Fruit fly (Drosophila melanogaster) whole organism, embryonic: ENCODE measurements around the gene sif.

Experiments used
- ATbp ChIP-seq: fragments of 200-800 bp; sonication (Bioruptor generic); optimal IDR thresholded peaks from 2 replicates; lab custom pipeline; 2017; ENCODE audit warnings: missing biosample characterization, mild to moderate bottlenecking, missing genetic modification characterization, missing genetic modification reagents
- Abd-B ChIP-seq: fragments of 200-800 bp; sonication (Bioruptor generic); optimal IDR thresholded peaks from 2 replicates; lab custom pipeline; 2018; ENCODE audit warnings: missing biosample characterization, mild to moderate bottlenecking, missing genetic modification characterization, moderate library complexity
- CG10462 ChIP-seq: fragments of 200-800 bp; sonication (Bioruptor generic); optimal IDR thresholded peaks from 2 replicates; lab custom pipeline; 2016; ENCODE audit warnings: missing biosample characterization, missing genetic modification characterization
- CG11398 ChIP-seq: fragments of 200-800 bp; sonication (Bioruptor generic); optimal IDR thresholded peaks from 2 replicates; lab custom pipeline; 2016; ENCODE audit warnings: missing biosample characterization, missing genetic modification characterization
- CG12659 ChIP-seq: fragments of 200-800 bp; sonication (Bioruptor generic); optimal IDR thresholded peaks from 3 replicates; lab custom pipeline; 2017; ENCODE audit warnings: mild to moderate bottlenecking, missing biosample characterization, missing genetic modification reagents, missing genetic modification characterization
- CG1647 ChIP-seq: fragments of 200-800 bp; sonication (Bioruptor generic); optimal IDR thresholded peaks from 3 replicates; lab custom pipeline; 2016; ENCODE audit warnings: missing biosample characterization, missing genetic modification characterization
- CG17328 ChIP-seq: fragments of 200-800 bp; sonication (Bioruptor generic); IDR thresholded peaks from 2 replicates; pipeline ENCODE4 v1.3.6; 2022; ENCODE audit warnings: missing biosample characterization, missing genetic modification characterization
- CG2129 ChIP-seq: fragments of 200-800 bp; sonication (Bioruptor generic); IDR thresholded peaks from 2 replicates; pipeline ENCODE4 v1.3.6; 2022; ENCODE audit warnings: missing biosample characterization, missing genetic modification characterization; ENCODE audit not compliant: partially characterized antibody
- CG30020 ChIP-seq: fragments of 200-800 bp; optimal IDR thresholded peaks from 2 replicates; lab custom pipeline; 2019; ENCODE audit warnings: missing biosample characterization, mild to moderate bottlenecking, missing genetic modification characterization, moderate library complexity
- CG3281 ChIP-seq: fragments of 200-800 bp; sonication (Bioruptor generic); optimal IDR thresholded peaks from 3 replicates; lab custom pipeline; 2017; ENCODE audit warnings: missing biosample characterization, mild to moderate bottlenecking, missing genetic modification characterization
- CG4854 ChIP-seq: fragments of 200-800 bp; sonication (Bioruptor generic); optimal IDR thresholded peaks from 2 replicates; lab custom pipeline; 2016; ENCODE audit warnings: missing biosample characterization, missing genetic modification characterization, inconsistent platforms
- CG6854 ChIP-seq: fragments of 200-800 bp; sonication (Bioruptor generic); optimal IDR thresholded peaks from 3 replicates; lab custom pipeline; 2017; ENCODE audit warnings: missing biosample characterization, mild to moderate bottlenecking, missing genetic modification characterization
- CG7372 ChIP-seq: fragments of 200-800 bp; sonication (Bioruptor generic); IDR thresholded peaks from 2 replicates; pipeline ENCODE4 v1.3.6; 2022; ENCODE audit warnings: missing biosample characterization, missing genetic modification characterization
- CG7786 ChIP-seq: fragments of 200-800 bp; sonication (Bioruptor generic); optimal IDR thresholded peaks from 2 replicates; lab custom pipeline; 2016; ENCODE audit warnings: missing biosample characterization, missing genetic modification characterization
- CG8089 ChIP-seq: fragments of 200-800 bp; sonication (Bioruptor generic); optimal IDR thresholded peaks from 3 replicates; lab custom pipeline; 2016; ENCODE audit warnings: missing biosample characterization, missing genetic modification characterization
- CG8388 ChIP-seq: fragments of 200-800 bp; sonication (Bioruptor generic); optimal IDR thresholded peaks from 2 replicates; lab custom pipeline; 2019; ENCODE audit warnings: missing biosample characterization, mild to moderate bottlenecking, missing genetic modification characterization, moderate library complexity
- CoRest ChIP-seq: fragments of 200-800 bp; sonication (Bioruptor generic); optimal IDR thresholded peaks from 3 replicates; lab custom pipeline; 2018; ENCODE audit warnings: missing biosample characterization, mild to moderate bottlenecking, missing genetic modification characterization, moderate library complexity
- CrebB ChIP-seq: fragments of 200-800 bp; sonication (Bioruptor generic); optimal IDR thresholded peaks from 3 replicates; lab custom pipeline; 2018; ENCODE audit warnings: missing biosample characterization, mild to moderate bottlenecking, missing genetic modification characterization
- Deaf1 ChIP-seq: fragments of 200-800 bp; optimal IDR thresholded peaks from 3 replicates; lab custom pipeline; 2019; ENCODE audit warnings: missing biosample characterization, mild to moderate bottlenecking, missing genetic modification characterization, moderate library complexity
- Fer1 ChIP-seq: fragments of 200-800 bp; sonication (Bioruptor generic); optimal IDR thresholded peaks from 2 replicates; lab custom pipeline; 2017; ENCODE audit warnings: missing biosample characterization, mild to moderate bottlenecking, missing genetic modification characterization
- Lhr ChIP-seq: fragments of 200-800 bp; sonication (Bioruptor generic); optimal IDR thresholded peaks from 3 replicates; lab custom pipeline; 2017; ENCODE audit warnings: mild to moderate bottlenecking, missing biosample characterization, missing genetic modification reagents, missing genetic modification characterization
- MBD-R2 ChIP-seq: fragments of 200-800 bp; sonication (Bioruptor generic); IDR thresholded peaks from 2 replicates; pipeline ENCODE4 v1.3.6; 2022; ENCODE audit warnings: missing biosample characterization, missing genetic modification characterization
- NC2α ChIP-seq: fragments of 200-800 bp; sonication (Bioruptor generic); optimal IDR thresholded peaks from 2 replicates; lab custom pipeline; 2016; ENCODE audit warnings: missing biosample characterization, missing genetic modification characterization
- Sox100B ChIP-seq: fragments of 200-800 bp; sonication (Bioruptor generic); optimal IDR thresholded peaks from 3 replicates; lab custom pipeline; 2018; ENCODE audit warnings: missing biosample characterization, mild to moderate bottlenecking, missing genetic modification characterization
- ab ChIP-seq: fragments of 200-800 bp; sonication (Bioruptor generic); optimal IDR thresholded peaks from 2 replicates; lab custom pipeline; 2016; ENCODE audit warnings: missing biosample characterization, missing genetic modification characterization
- ase ChIP-seq: fragments of 200-800 bp; sonication (Bioruptor generic); IDR thresholded peaks from 3 replicates; pipeline ENCODE4 v1.3.6; 2022; ENCODE audit warnings: missing biosample characterization, missing genetic modification characterization
- bcd ChIP-seq: fragments of 200-800 bp; sonication (Bioruptor generic); optimal IDR thresholded peaks from 2 replicates; lab custom pipeline; 2017; ENCODE audit warnings: missing biosample characterization, mild to moderate bottlenecking, missing genetic modification characterization
- br ChIP-seq: fragments of >200 bp; optimal IDR thresholded peaks from 2 replicates; lab custom pipeline; 2017
- bsh ChIP-seq, 2 experiments: fragments of 200-800 bp; sonication (Bioruptor generic); optimal IDR thresholded peaks; 2 replicates each; lab custom pipeline; 2017 to 2018; ENCODE audit warnings: mild to moderate bottlenecking in 2 of 2, missing biosample characterization in 2 of 2, missing genetic modification characterization in 2 of 2, moderate library complexity in 1 of 2
- croc ChIP-seq: fragments of 200-800 bp; sonication (Bioruptor generic); conservative IDR thresholded peaks from 3 replicates; pipeline ENCODE4 v1.3.6; 2022; ENCODE audit warnings: missing biosample characterization, missing genetic modification characterization
- crol ChIP-seq: fragments of 200-800 bp; sonication (Bioruptor generic); IDR thresholded peaks from 2 replicates; pipeline ENCODE4 v1.3.6; 2022; ENCODE audit warnings: missing biosample characterization, missing genetic modification characterization
- dan ChIP-seq: fragments of 200-800 bp; sonication (Bioruptor generic); IDR thresholded peaks from 2 replicates; pipeline ENCODE4 v1.3.6; 2022; ENCODE audit warnings: missing biosample characterization, missing genetic modification characterization
- dimm ChIP-seq: fragments of 200-800 bp; sonication (Bioruptor generic); IDR thresholded peaks from 2 replicates; pipeline ENCODE4 v1.3.6; 2022; ENCODE audit warnings: missing biosample characterization, missing genetic modification characterization
- exex ChIP-seq: fragments of 200-800 bp; sonication (Bioruptor generic); optimal IDR thresholded peaks from 4 replicates; lab custom pipeline; 2018; ENCODE audit warnings: missing biosample characterization, mild to moderate bottlenecking, missing genetic modification characterization, moderate library complexity
- fd102C ChIP-seq: fragments of 200-800 bp; sonication (Bioruptor generic); optimal IDR thresholded peaks from 2 replicates; lab custom pipeline; 2018; ENCODE audit warnings: missing biosample characterization, mild to moderate bottlenecking, missing genetic modification characterization, moderate library complexity
- gem ChIP-seq: fragments of 200-800 bp; sonication (Bioruptor generic); optimal IDR thresholded peaks from 2 replicates; lab custom pipeline; 2019; ENCODE audit warnings: missing biosample characterization, mild to moderate bottlenecking, missing genetic modification characterization, moderate library complexity
- gsb ChIP-seq: fragments of 200-800 bp; sonication (Bioruptor generic); IDR thresholded peaks from 2 replicates; pipeline ENCODE4 v1.3.6; 2022; ENCODE audit warnings: missing biosample characterization, missing genetic modification characterization
- ind ChIP-seq: fragments of 200-800 bp; sonication (Bioruptor generic); optimal IDR thresholded peaks from 3 replicates; lab custom pipeline; 2016; ENCODE audit warnings: missing biosample characterization, missing genetic modification characterization
- jing ChIP-seq: fragments of 200-800 bp; sonication (Bioruptor generic); optimal IDR thresholded peaks from 2 replicates; lab custom pipeline; 2018; ENCODE audit warnings: missing biosample characterization, mild to moderate bottlenecking, missing genetic modification characterization
- jumu ChIP-seq: fragments of 200-800 bp; sonication (Bioruptor generic); optimal IDR thresholded peaks from 3 replicates; lab custom pipeline; 2016; ENCODE audit warnings: missing biosample characterization, missing genetic modification characterization
- lbe ChIP-seq: fragments of 200-800 bp; sonication (Bioruptor generic); optimal IDR thresholded peaks from 2 replicates; lab custom pipeline; 2016; ENCODE audit warnings: missing biosample characterization, mild to moderate bottlenecking, missing genetic modification characterization
- lov ChIP-seq, 2 experiments: fragments of 200-800 bp in 1 of 2; fragments of >200 bp in 1 of 2; sonication (Bioruptor generic) in 1 of 2; IDR thresholded peaks in 1 of 2; optimal IDR thresholded peaks in 1 of 2; 2 replicates in 1 of 2; 3 replicates in 1 of 2; pipeline versions ENCODE4 v1.3.6 to Lab custom; 2017 to 2022; ENCODE audit warnings: missing biosample characterization in 1 of 2, missing genetic modification characterization in 1 of 2
- p53 ChIP-seq: fragments of 200-800 bp; sonication (Bioruptor generic); optimal IDR thresholded peaks from 2 replicates; lab custom pipeline; 2016; ENCODE audit warnings: missing biosample characterization, missing genetic modification characterization
- pros ChIP-seq: fragments of 200-800 bp; sonication (Bioruptor generic); optimal IDR thresholded peaks from 3 replicates; lab custom pipeline; 2019; ENCODE audit warnings: missing biosample characterization, mild to moderate bottlenecking, missing genetic modification characterization, moderate library complexity
- repo ChIP-seq: fragments of 200-800 bp; sonication (Bioruptor generic); optimal IDR thresholded peaks from 2 replicates; lab custom pipeline; 2016; ENCODE audit warnings: missing biosample characterization, missing genetic modification characterization
- shn ChIP-seq: fragments of 200-800 bp; sonication (Bioruptor generic); optimal IDR thresholded peaks from 3 replicates; lab custom pipeline; 2016; ENCODE audit warnings: missing biosample characterization, missing genetic modification characterization
- tgo ChIP-seq: fragments of 200-800 bp; sonication (Bioruptor generic); IDR thresholded peaks from 3 replicates; pipeline ENCODE4 v1.3.6; 2022; ENCODE audit warnings: missing biosample characterization, missing genetic modification characterization
- vfl ChIP-seq: fragments of 200-800 bp; sonication (Bioruptor generic); optimal IDR thresholded peaks from 2 replicates; lab custom pipeline; 2016; ENCODE audit warnings: missing biosample characterization, missing genetic modification characterization
- wdn ChIP-seq: fragments of 200-800 bp; sonication (Bioruptor generic); IDR thresholded peaks from 2 replicates; pipeline ENCODE4 v1.3.6; 2022; ENCODE audit warnings: missing biosample characterization, missing genetic modification characterization
- zen ChIP-seq: fragments of 200-800 bp; sonication (Bioruptor generic); optimal IDR thresholded peaks from 3 replicates; lab custom pipeline; 2018; ENCODE audit warnings: missing biosample characterization, mild to moderate bottlenecking, missing genetic modification characterization, moderate library complexity

sif gene

dm6 chr3L:5770817-5771425, 113.2 kb downstream of the sif start (continued):
- TF ChIP-seq crol (GFP tag; lab: Robert Waterston, UW) (peak; percentile 88), exex (tag; lab: Kevin White, UChicago) (no peak), jumu (peak; percentile 83), dimm (GFP tag; lab: Robert Waterston, UW) (no peak; the same call in 1 of the 2 replicates), p53 (GFP tag; lab: Kevin White, UChicago) (peak; percentile 75), CG17328 (GFP tag; lab: Robert Waterston, UW) (peak; percentile 62), Deaf1 (peak; percentile 59), bcd (GFP tag; lab: Kevin White, UChicago) (no peak), zen (tag; lab: Kevin White, UChicago) (peak; percentile 68), CG4854 (GFP tag; lab: Kevin White, UChicago) (peak; percentile 90), CG8089 (peak; percentile 82), gem (tag; lab: Kevin White, UChicago) (peak; percentile 90), ind (GFP tag; lab: Kevin White, UChicago) (peak; percentile 87), pros (GFP tag; lab: Kevin White, UChicago) (peak; percentile 70), CG6854 (peak; percentile 67), repo (peak; percentile 64), ase (GFP tag; lab: Robert Waterston, UW) (0 out of 3 replicates have a peak, but pooled peaks have one; percentile 18), tgo (GFP tag; lab: Robert Waterston, UW) (peak; percentile 70), wdn (GFP tag; lab: Robert Waterston, UW) (peak; percentile 60), shn (peak; percentile 91), CG2129 (GFP tag; lab: Robert Waterston, UW) (no peak), jing (GFP tag; lab: Kevin White, UChicago) (peak; percentile 38), lbe (GFP tag; lab: Kevin White, UChicago) (peak; percentile 84), vfl (GFP tag; lab: Kevin White, UChicago) (peak; percentile 73), bsh (GFP tag; optimal IDR thresholded peaks at IDR 0.05; lab: Kevin White, UChicago) (peak; percentile 54 to 81), croc (GFP tag; lab: Robert Waterston, UW) (peak; percentile 48), br (lab: Kevin White, UChicago) (no peak), CG12659 (GFP tag; lab: Kevin White, UChicago) (peak; percentile 93), NC2α (peak; percentile 63), Abd-B (GFP tag; lab: Kevin White, UChicago) (peak; percentile 35), lov (optimal IDR thresholded peaks at IDR 0.05; lab: Kevin White, UChicago) (no peak), lov (GFP tag; IDR thresholded peaks at IDR 0.05; lab: Robert Waterston, UW) (peak; percentile 49; the same call in 1 of the 3 replicates), CG7372 (GFP tag; lab: Robert Waterston, UW) (peak; percentile 69), fd102C (peak; percentile 0), CoRest (tag; lab: Kevin White, UChicago) (peak; percentile 92), CG1647 (GFP tag; lab: Kevin White, UChicago) (peak; percentile 68), Lhr (GFP tag; lab: Kevin White, UChicago) (peak; percentile 55), gsb (no peak), dan (no peak), ATbp (GFP tag; lab: Kevin White, UChicago) (no peak), Fer1 (peak; percentile 91), MBD-R2 (GFP tag; lab: Robert Waterston, UW) (peak; percentile 44; the same call in 1 of the 2 replicates), CG3281 (GFP tag; lab: Kevin White, UChicago) (peak; percentile 91), CG11398 (GFP tag; lab: Kevin White, UChicago) (peak; percentile 62), CG10462 (GFP tag; lab: Kevin White, UChicago) (peak; percentile 79), CG7786 (GFP tag; lab: Kevin White, UChicago) (peak; percentile 92), Sox100B (GFP tag; lab: Kevin White, UChicago) (no peak), CG8388 (peak; percentile 72), CG30020 (peak; percentile 73), CrebB (tag; lab: Kevin White, UChicago) (peak; percentile 85), ab (peak; percentile 19)
